Fruit fly (Drosophila melanogaster) whole organism, embryonic: Measurements from ENCODE around the gene CG12321.

Source experiments
- Atf-2 ChIP-seq: fragments of 200-800 bp; sonication (Bioruptor generic); optimal IDR thresholded peaks from 2 replicates; lab custom pipeline; 2016; ENCODE audit warnings: missing biosample characterization, missing genetic modification characterization
- Atf6 ChIP-seq: fragments of 200-800 bp; sonication (Bioruptor generic); IDR thresholded peaks from 2 replicates; pipeline ENCODE4 v1.3.6; 2022; ENCODE audit warnings: missing biosample characterization, missing genetic modification characterization
- Bdp1 ChIP-seq: fragments of 200-800 bp; sonication (Bioruptor generic); optimal IDR thresholded peaks from 3 replicates; lab custom pipeline; 2016; ENCODE audit warnings: missing biosample characterization, missing genetic modification characterization
- BtbVII ChIP-seq: fragments of 200-800 bp; sonication (Bioruptor generic); optimal IDR thresholded peaks from 3 replicates; lab custom pipeline; 2017; ENCODE audit warnings: missing biosample characterization, mild to moderate bottlenecking, missing genetic modification characterization
- CG10565 ChIP-seq: fragments of 200-800 bp; sonication (Bioruptor generic); optimal IDR thresholded peaks from 3 replicates; lab custom pipeline; 2016; ENCODE audit warnings: missing biosample characterization, mild to moderate bottlenecking, missing genetic modification characterization
- CG12071 ChIP-seq: fragments of 200-800 bp; sonication (Bioruptor generic); optimal IDR thresholded peaks from 3 replicates; lab custom pipeline; 2018; ENCODE audit warnings: missing biosample characterization, mild to moderate bottlenecking, missing genetic modification characterization
- CG12236 ChIP-seq: fragments of 200-800 bp; sonication (Bioruptor generic); optimal IDR thresholded peaks from 2 replicates; lab custom pipeline; 2016; ENCODE audit warnings: missing biosample characterization, missing genetic modification characterization
- CG13123 ChIP-seq: fragments of 200-800 bp; sonication (Bioruptor generic); optimal IDR thresholded peaks from 2 replicates; lab custom pipeline; 2016; ENCODE audit warnings: missing biosample characterization, missing genetic modification characterization
- CG15073 ChIP-seq: fragments of 200-800 bp; sonication (Bioruptor generic); optimal IDR thresholded peaks from 2 replicates; lab custom pipeline; 2016; ENCODE audit warnings: missing biosample characterization, missing genetic modification characterization
- CG15479 ChIP-seq: fragments of 200-800 bp; sonication (Bioruptor generic); optimal IDR thresholded peaks from 3 replicates; lab custom pipeline; 2019; ENCODE audit warnings: missing biosample characterization, mild to moderate bottlenecking, missing genetic modification characterization, moderate library complexity
- CG15696 ChIP-seq: fragments of 200-800 bp; sonication (Bioruptor generic); optimal IDR thresholded peaks from 2 replicates; lab custom pipeline; 2019; ENCODE audit warnings: missing biosample characterization, mild to moderate bottlenecking, missing genetic modification characterization, moderate library complexity
- CG1602 ChIP-seq: fragments of 200-800 bp; sonication (Bioruptor generic); optimal IDR thresholded peaks from 3 replicates; lab custom pipeline; 2016; ENCODE audit warnings: missing biosample characterization, missing genetic modification characterization
- CG1832 ChIP-seq: fragments of 200-800 bp; sonication (Bioruptor generic); optimal IDR thresholded peaks from 2 replicates; lab custom pipeline; 2017; ENCODE audit warnings: missing biosample characterization, mild to moderate bottlenecking, missing genetic modification characterization, inconsistent platforms
- CG32532 ChIP-seq: fragments of 200-800 bp; sonication (Bioruptor generic); IDR thresholded peaks from 2 replicates; pipeline ENCODE4 v1.3.6; 2022; ENCODE audit warnings: missing biosample characterization, missing genetic modification characterization
- CG34376 ChIP-seq: fragments of 200-800 bp; sonication (Bioruptor generic); optimal IDR thresholded peaks from 2 replicates; lab custom pipeline; 2018; ENCODE audit warnings: missing biosample characterization, mild to moderate bottlenecking, missing genetic modification characterization
- CG34422 ChIP-seq: fragments of 200-800 bp; sonication (Bioruptor generic); IDR thresholded peaks from 3 replicates; pipeline ENCODE4 v1.3.6; 2022; ENCODE audit warnings: missing biosample characterization, missing genetic modification characterization
- CG4730 ChIP-seq: fragments of 200-800 bp; sonication (Bioruptor generic); IDR thresholded peaks from 2 replicates; pipeline ENCODE4 v1.3.6; 2022; ENCODE audit warnings: missing biosample characterization, missing genetic modification characterization
- CG4854 ChIP-seq: fragments of 200-800 bp; sonication (Bioruptor generic); optimal IDR thresholded peaks from 2 replicates; lab custom pipeline; 2016; ENCODE audit warnings: missing biosample characterization, missing genetic modification characterization, inconsistent platforms
- CG6272 ChIP-seq: fragments of 200-800 bp; sonication (Bioruptor generic); IDR thresholded peaks from 2 replicates; pipeline ENCODE4 v1.3.6; 2022; ENCODE audit warnings: missing biosample characterization, missing genetic modification characterization
- CG6683 ChIP-seq: fragments of 200-800 bp; sonication (Bioruptor generic); optimal IDR thresholded peaks from 2 replicates; lab custom pipeline; 2017; ENCODE audit warnings: missing biosample characterization, mild to moderate bottlenecking, missing genetic modification characterization, missing genetic modification reagents
- CG7745 ChIP-seq: fragments of 200-800 bp; sonication (Bioruptor generic); optimal IDR thresholded peaks from 2 replicates; lab custom pipeline; 2018; ENCODE audit warnings: missing biosample characterization, mild to moderate bottlenecking, missing genetic modification characterization, moderate library complexity
- CG8281 ChIP-seq: fragments of 200-800 bp; sonication (Bioruptor generic); optimal IDR thresholded peaks from 2 replicates; lab custom pipeline; 2018; ENCODE audit warnings: missing biosample characterization, mild to moderate bottlenecking, missing genetic modification characterization, moderate library complexity
- CG8290 ChIP-seq, 3 experiments: fragments of 200-800 bp; sonication (Bioruptor generic); optimal IDR thresholded peaks; 2 replicates each; lab custom pipeline; 2016 to 2019; ENCODE audit warnings: missing biosample characterization in 3 of 3, missing genetic modification characterization in 3 of 3, mild to moderate bottlenecking in 2 of 3, moderate library complexity in 1 of 3
- CG8478 ChIP-seq: fragments of >200 bp; optimal IDR thresholded peaks from 2 replicates; lab custom pipeline; 2018
- CG9876 ChIP-seq: fragments of 200-800 bp; sonication (Bioruptor generic); optimal IDR thresholded peaks from 2 replicates; lab custom pipeline; 2016; ENCODE audit warnings: missing biosample characterization, missing genetic modification characterization
- Dref ChIP-seq: fragments of 200-800 bp; sonication (Bioruptor generic); IDR thresholded peaks from 2 replicates; pipeline ENCODE4 v1.3.6; 2022; ENCODE audit warnings: missing biosample characterization, missing genetic modification characterization
- Fer1 ChIP-seq: fragments of 200-800 bp; sonication (Bioruptor generic); optimal IDR thresholded peaks from 2 replicates; lab custom pipeline; 2017; ENCODE audit warnings: missing biosample characterization, mild to moderate bottlenecking, missing genetic modification characterization
- H15 ChIP-seq: fragments of 200-800 bp; sonication (Bioruptor generic); IDR thresholded peaks from 3 replicates; pipeline ENCODE4 v1.3.6; 2022; ENCODE audit warnings: missing biosample characterization, missing genetic modification characterization
- Lpt ChIP-seq: fragments of >200 bp; optimal IDR thresholded peaks from 2 replicates; lab custom pipeline; 2018; ENCODE audit warnings: missing biosample characterization, missing genetic modification characterization
- MTF-1 ChIP-seq: fragments of 200-800 bp; sonication (Bioruptor generic); optimal IDR thresholded peaks from 2 replicates; lab custom pipeline; 2018; ENCODE audit warnings: missing biosample characterization, mild to moderate bottlenecking, missing genetic modification characterization, borderline replicate concordance
- Oaz ChIP-seq: fragments of 200-800 bp; sonication (Bioruptor generic); IDR thresholded peaks from 2 replicates; pipeline ENCODE4 v1.3.6; 2022; ENCODE audit warnings: missing biosample characterization, missing genetic modification characterization
- Ptx1 ChIP-seq: fragments of 200-800 bp; sonication (Bioruptor generic); IDR thresholded peaks from 2 replicates; pipeline ENCODE4 v1.3.6; 2022; ENCODE audit warnings: missing biosample characterization, missing genetic modification characterization
- Rx ChIP-seq: fragments of 200-800 bp; sonication (Bioruptor generic); IDR thresholded peaks from 2 replicates; pipeline ENCODE4 v1.3.6; 2022; ENCODE audit warnings: missing biosample characterization, missing genetic modification characterization
- Side ChIP-seq: fragments of 200-800 bp; sonication (Bioruptor generic); optimal IDR thresholded peaks from 2 replicates; lab custom pipeline; 2016; ENCODE audit warnings: missing biosample characterization, missing genetic modification characterization
- Ssrp ChIP-seq: fragments of 200-800 bp; sonication (Bioruptor generic); optimal IDR thresholded peaks from 2 replicates; lab custom pipeline; 2018; ENCODE audit warnings: missing biosample characterization, mild to moderate bottlenecking, missing genetic modification characterization, moderate library complexity
- aop ChIP-seq: fragments of 200-800 bp; sonication (Bioruptor generic); IDR thresholded peaks from 2 replicates; pipeline ENCODE4 v1.3.6; 2022; ENCODE audit warnings: missing biosample characterization, missing genetic modification characterization
- az2 ChIP-seq: fragments of 200-800 bp; sonication (Bioruptor generic); optimal IDR thresholded peaks from 3 replicates; lab custom pipeline; 2016; ENCODE audit warnings: missing biosample characterization, missing genetic modification characterization
- gsb ChIP-seq: fragments of 200-800 bp; sonication (Bioruptor generic); IDR thresholded peaks from 2 replicates; pipeline ENCODE4 v1.3.6; 2022; ENCODE audit warnings: missing biosample characterization, missing genetic modification characterization
- gt ChIP-seq: fragments of 200-800 bp; sonication (Bioruptor generic); IDR thresholded peaks from 2 replicates; pipeline ENCODE4 v1.3.6; 2022; ENCODE audit warnings: missing biosample characterization, missing genetic modification characterization
- hkb ChIP-seq, 2 experiments: fragments of 200-800 bp in 1 of 2; fragments of >200 bp in 1 of 2; sonication (Bioruptor generic) in 1 of 2; IDR thresholded peaks in 1 of 2; optimal IDR thresholded peaks in 1 of 2; 2 replicates each; pipeline versions ENCODE4 v1.3.6 to Lab custom; 2017 to 2022; ENCODE audit warnings: missing biosample characterization in 1 of 2, missing genetic modification characterization in 1 of 2
- lola ChIP-seq, 3 experiments: fragments of >200 bp in 2 of 3; fragments of 200-800 bp in 1 of 3; sonication (Bioruptor generic) in 1 of 3; optimal IDR thresholded peaks; 2 replicates each; lab custom pipeline; 2017 to 2019; ENCODE audit warnings: missing biosample characterization in 3 of 3, missing genetic modification characterization in 3 of 3, mild to moderate bottlenecking in 1 of 3, moderate library complexity in 1 of 3
- mam ChIP-seq: fragments of 200-800 bp; sonication (Bioruptor generic); optimal IDR thresholded peaks from 3 replicates; lab custom pipeline; 2016; ENCODE audit warnings: missing biosample characterization, missing genetic modification characterization
- mld ChIP-seq: fragments of 200-800 bp; sonication (Bioruptor generic); IDR thresholded peaks from 3 replicates; pipeline ENCODE4 v1.3.6; 2022; ENCODE audit warnings: missing biosample characterization, missing genetic modification characterization; ENCODE audit not compliant: partially characterized antibody
- p53 ChIP-seq: fragments of 200-800 bp; sonication (Bioruptor generic); optimal IDR thresholded peaks from 2 replicates; lab custom pipeline; 2016; ENCODE audit warnings: missing biosample characterization, missing genetic modification characterization
- pros ChIP-seq: fragments of 200-800 bp; sonication (Bioruptor generic); optimal IDR thresholded peaks from 3 replicates; lab custom pipeline; 2019; ENCODE audit warnings: missing biosample characterization, mild to moderate bottlenecking, missing genetic modification characterization, moderate library complexity
- psq ChIP-seq: fragments of 200-800 bp; sonication (Bioruptor generic); optimal IDR thresholded peaks from 2 replicates; lab custom pipeline; 2017; ENCODE audit warnings: missing biosample characterization, missing genetic modification characterization
- run ChIP-seq: fragments of 200-800 bp; sonication (Bioruptor generic); optimal IDR thresholded peaks from 3 replicates; lab custom pipeline; 2018; ENCODE audit warnings: missing biosample characterization, mild to moderate bottlenecking, missing genetic modification characterization
- unc-4 ChIP-seq: fragments of 200-800 bp; sonication (Bioruptor generic); IDR thresholded peaks from 2 replicates; pipeline ENCODE4 v1.3.6; 2022; ENCODE audit warnings: missing biosample characterization, missing genetic modification characterization; ENCODE audit not compliant: partially characterized antibody
- zfh1 ChIP-seq: fragments of 200-800 bp; sonication (Bioruptor generic); IDR thresholded peaks from 3 replicates; pipeline ENCODE4 v1.3.6; 2022; ENCODE audit warnings: missing biosample characterization, missing genetic modification characterization
- zfh2 ChIP-seq: fragments of 200-800 bp; sonication (Bioruptor generic); optimal IDR thresholded peaks from 2 replicates; lab custom pipeline; 2016; ENCODE audit warnings: missing biosample characterization, missing genetic modification characterization

CG12321 gene

dm6 chr3R:18220211-18220749 is 31.8 kb upstream of the CG12321 start, which contains the start of the genes CG7988 and CG7183 (continued):
- TF ChIP-seq CG9876 (GFP tag; lab: Kevin White, UChicago) (peak; percentile 89), Ssrp (tag; lab: Kevin White, UChicago) (peak; percentile 99), p53 (GFP tag; lab: Kevin White, UChicago) (peak; percentile 70), CG1602 (peak; percentile 99), CG4854 (GFP tag; lab: Kevin White, UChicago) (peak; percentile 92), gsb (GFP tag; lab: Robert Waterston, UW) (peak; percentile 94), CG10565 (peak; percentile 87), CG8478 (lab: Kevin White, UChicago) (no peak), pros (GFP tag; lab: Kevin White, UChicago) (peak; percentile 47), Atf-2 (GFP tag; lab: Kevin White, UChicago) (peak; percentile 96), mam (peak; percentile 96), psq (GFP tag; lab: Kevin White, UChicago) (peak; percentile 92), az2 (GFP tag; lab: Kevin White, UChicago) (peak; percentile 99), CG6683 (GFP tag; lab: Kevin White, UChicago) (peak; percentile 85), CG8281 (peak; percentile 87), CG6272 (GFP tag; lab: Robert Waterston, UW) (peak; percentile 98), gt (GFP tag; lab: Robert Waterston, UW) (peak; percentile 94), Bdp1 (GFP tag; lab: Kevin White, UChicago) (peak; percentile 87), Rx (GFP tag; lab: Robert Waterston, UW) (peak; percentile 93), unc-4 (GFP tag; lab: Robert Waterston, UW) (peak; percentile 20; the same call in 1 of the 2 replicates), zfh2 (GFP tag; lab: Kevin White, UChicago) (peak; percentile 91), zfh1 (GFP tag; lab: Robert Waterston, UW) (peak; percentile 99), aop (peak; percentile 87), CG12236 (peak; percentile 89), MTF-1 (GFP tag; lab: Kevin White, UChicago) (peak; percentile 84), Atf6 (GFP tag; lab: Robert Waterston, UW) (peak; percentile 97), CG15073 (GFP tag; lab: Kevin White, UChicago) (peak; percentile 82), Side (GFP tag; lab: Kevin White, UChicago) (peak; percentile 90), CG34376 (peak; percentile 88), Oaz (peak; percentile 95), CG15479 (GFP tag; lab: Kevin White, UChicago) (peak; percentile 79), Ptx1 (GFP tag; lab: Robert Waterston, UW) (peak; percentile 100), CG34422 (GFP tag; lab: Robert Waterston, UW) (peak; percentile 99), H15 (GFP tag; lab: Robert Waterston, UW) (peak; percentile 98), CG8290 (GFP tag; optimal IDR thresholded peaks at IDR 0.05; lab: Kevin White, UChicago) (peak; percentile 98), CG8290 (tag; optimal IDR thresholded peaks at IDR 0.05; lab: Kevin White, UChicago) (peak in 1 of 2 experiments; percentile 83), run (tag; lab: Kevin White, UChicago) (peak; percentile 94), Fer1 (GFP tag; lab: Kevin White, UChicago) (peak; percentile 94), Dref (GFP tag; lab: Robert Waterston, UW) (peak; percentile 38; the same call in 1 of the 2 replicates), CG32532 (GFP tag; lab: Robert Waterston, UW) (peak; percentile 99), hkb (optimal IDR thresholded peaks at IDR 0.05; lab: Kevin White, UChicago) (no peak), hkb (GFP tag; IDR thresholded peaks at IDR 0.05; lab: Robert Waterston, UW) (peak; percentile 98), CG13123 (peak; percentile 97), Lpt (GFP tag; lab: Kevin White, UChicago) (no peak), BtbVII (GFP tag; lab: Kevin White, UChicago) (peak; percentile 87), CG1832 (no peak), CG12071 (GFP tag; lab: Kevin White, UChicago) (peak; percentile 83), lola (GFP tag; optimal IDR thresholded peaks at IDR 0.05; lab: Kevin White, UChicago) (peak in 1 of 3 experiments; percentile 99), CG4730 (GFP tag; lab: Robert Waterston, UW) (peak; percentile 99), CG15696 (peak; percentile 97), CG7745 (tag; lab: Kevin White, UChicago) (peak; percentile 90), mld (GFP tag; lab: Robert Waterston, UW) (no peak)
